Fruit fly (Drosophila melanogaster) whole organism, wandering third instar larva: Measurements from ENCODE around the gene Dys.

ENCODE experiments used
- Abd-B ChIP-seq: fragments of >200 bp; optimal IDR thresholded peaks from 2 replicates; lab custom pipeline; 2017; ENCODE audit warnings: missing biosample characterization, missing genetic modification characterization
- CG32264 ChIP-seq: fragments of 200-800 bp; sonication (Bioruptor generic); optimal IDR thresholded peaks from 2 replicates; lab custom pipeline; 2016; ENCODE audit warnings: missing biosample characterization, missing genetic modification characterization
- CG9705 ChIP-seq: fragments of 200-800 bp; sonication (Bioruptor generic); optimal IDR thresholded peaks from 2 replicates; lab custom pipeline; 2018; ENCODE audit warnings: missing biosample characterization, mild to moderate bottlenecking, missing genetic modification characterization
- CrebA ChIP-seq: fragments of 200-800 bp; sonication (Bioruptor generic); optimal IDR thresholded peaks from 2 replicates; lab custom pipeline; 2016; ENCODE audit warnings: missing biosample characterization, mild to moderate bottlenecking, missing genetic modification characterization, borderline replicate concordance
- Dfd ChIP-seq: fragments of >200 bp; optimal IDR thresholded peaks from 2 replicates; lab custom pipeline; 2017; ENCODE audit warnings: missing biosample characterization, missing genetic modification characterization
- Dif ChIP-seq: fragments of 200-275, 200-300 bp; sonication (Bioruptor generic); optimal IDR thresholded peaks from 2 replicates; lab custom pipeline; 2018; ENCODE audit warnings: missing biosample characterization, missing genetic modification characterization; ENCODE audit not compliant: partially characterized antibody
- GATAd ChIP-seq: sonication (Bioruptor generic); optimal IDR thresholded peaks from 2 replicates; lab custom pipeline; 2016; ENCODE audit warnings: missing biosample characterization, missing genetic modification characterization
- HLH106 ChIP-seq: fragments of 200-800 bp; optimal IDR thresholded peaks from 3 replicates; lab custom pipeline; 2019; ENCODE audit warnings: missing biosample characterization, mild to moderate bottlenecking, missing genetic modification characterization, moderate library complexity
- Hnf4 ChIP-seq: fragments of 200-800 bp; sonication (Bioruptor generic); optimal IDR thresholded peaks from 2 replicates; lab custom pipeline; 2016; ENCODE audit warnings: missing biosample characterization, mild to moderate bottlenecking, missing genetic modification characterization
- Hr78 ChIP-seq: fragments of >200 bp; optimal IDR thresholded peaks from 2 replicates; lab custom pipeline; 2017; ENCODE audit warnings: missing biosample characterization, missing genetic modification characterization
- Hr83 ChIP-seq: fragments of 200-300 bp; sonication (Bioruptor generic); optimal IDR thresholded peaks from 2 replicates; lab custom pipeline; 2016; ENCODE audit warnings: missing biosample characterization, mild to moderate bottlenecking, missing genetic modification characterization, moderate library complexity; ENCODE audit not compliant: poor library complexity, severe bottlenecking
- Jra ChIP-seq: sonication (Bioruptor generic); optimal IDR thresholded peaks from 2 replicates; lab custom pipeline; 2016; ENCODE audit warnings: missing biosample characterization, missing genetic modification characterization
- Mio ChIP-seq: sonication (Bioruptor generic); optimal IDR thresholded peaks from 2 replicates; lab custom pipeline; 2016; ENCODE audit warnings: missing biosample characterization, missing genetic modification characterization
- Myc ChIP-seq: fragments of >200 bp; optimal IDR thresholded peaks from 2 replicates; lab custom pipeline; 2017
- N ChIP-seq: fragments of >200 bp; optimal IDR thresholded peaks from 2 replicates; lab custom pipeline; 2018; ENCODE audit warnings: missing biosample characterization, missing external identifiers, missing genetic modification characterization
- OdsH ChIP-seq: fragments of 200-800 bp; sonication (Bioruptor generic); optimal IDR thresholded peaks from 2 replicates; lab custom pipeline; 2016; ENCODE audit warnings: missing biosample characterization, mild to moderate bottlenecking, missing genetic modification characterization
- Rel ChIP-seq, 2 experiments: fragments of 200-800 bp; sonication (Bioruptor generic) in 1 of 2; optimal IDR thresholded peaks; 2 replicates in 1 of 2; 3 replicates in 1 of 2; lab custom pipeline; 2016 to 2019; ENCODE audit warnings: mild to moderate bottlenecking in 2 of 2, missing biosample characterization in 2 of 2, missing genetic modification characterization in 2 of 2, moderate library complexity in 1 of 2
- Sp1 ChIP-seq: fragments of 200-800 bp; sonication (Bioruptor generic); optimal IDR thresholded peaks from 3 replicates; lab custom pipeline; 2019; ENCODE audit warnings: missing biosample characterization, mild to moderate bottlenecking, missing genetic modification characterization, moderate library complexity
- Vsx2 ChIP-seq: fragments of 200-300, 225-300 bp; sonication (Bioruptor generic); optimal IDR thresholded peaks from 2 replicates; lab custom pipeline; 2018; ENCODE audit warnings: missing biosample characterization, missing genetic modification characterization; ENCODE audit not compliant: partially characterized antibody
- br ChIP-seq: fragments of 200-800 bp; sonication (Bioruptor generic); optimal IDR thresholded peaks from 2 replicates; lab custom pipeline; 2016; ENCODE audit warnings: missing biosample characterization, missing genetic modification characterization
- brk ChIP-seq: fragments of 200-800 bp; sonication (Bioruptor generic); optimal IDR thresholded peaks from 2 replicates; lab custom pipeline; 2016; ENCODE audit warnings: missing biosample characterization, mild to moderate bottlenecking, missing genetic modification characterization
- dl ChIP-seq, 2 experiments: fragments of 175-275, 200-275 bp in 1 of 2; fragments of 200-275 bp in 1 of 2; sonication (Bioruptor generic); optimal IDR thresholded peaks; lab custom pipeline; 2018; ENCODE audit warnings: mild to moderate bottlenecking in 2 of 2, missing biosample characterization in 2 of 2, missing genetic modification characterization in 2 of 2, moderate library complexity in 2 of 2; ENCODE audit not compliant: partially characterized antibody in 2 of 2, insufficient read depth in 1 of 2
- dmrt93B ChIP-seq: fragments of 200-800 bp; sonication (Bioruptor generic); optimal IDR thresholded peaks from 2 replicates; lab custom pipeline; 2018; ENCODE audit warnings: missing biosample characterization, mild to moderate bottlenecking, missing genetic modification characterization
- dsf ChIP-seq: sonication (Bioruptor generic); optimal IDR thresholded peaks from 2 replicates; lab custom pipeline; 2016; ENCODE audit warnings: missing biosample characterization, missing genetic modification characterization, borderline replicate concordance
- ey ChIP-seq: fragments of 200-800 bp; sonication (Bioruptor generic); optimal IDR thresholded peaks from 2 replicates; lab custom pipeline; 2016; ENCODE audit warnings: missing biosample characterization, missing genetic modification characterization
- foxo ChIP-seq, 2 experiments: fragments of 200-800 bp; sonication (Bioruptor generic); optimal IDR thresholded peaks; 2 replicates in 1 of 2; 3 replicates in 1 of 2; lab custom pipeline; 2016 to 2017; ENCODE audit warnings: missing biosample characterization in 2 of 2, missing genetic modification characterization in 2 of 2
- fru ChIP-seq: fragments of 200-800 bp; sonication (Bioruptor generic); optimal IDR thresholded peaks from 3 replicates; lab custom pipeline; 2016; ENCODE audit warnings: missing biosample characterization, mild to moderate bottlenecking, missing genetic modification characterization
- h ChIP-seq: fragments of 200-800 bp; sonication (Bioruptor generic); optimal IDR thresholded peaks from 3 replicates; lab custom pipeline; 2016; ENCODE audit warnings: missing biosample characterization, mild to moderate bottlenecking, missing genetic modification characterization
- jim ChIP-seq: fragments of 175-275, 200-325 bp; sonication (Bioruptor generic); optimal IDR thresholded peaks from 2 replicates; lab custom pipeline; 2016; ENCODE audit warnings: missing biosample characterization, mild to moderate bottlenecking, missing genetic modification characterization
- lola ChIP-seq: fragments of >200 bp; optimal IDR thresholded peaks from 2 replicates; lab custom pipeline; 2017; ENCODE audit warnings: missing biosample characterization, missing genetic modification characterization
- pan ChIP-seq: fragments of >200 bp; optimal IDR thresholded peaks from 2 replicates; lab custom pipeline; 2017
- psq ChIP-seq: fragments of 200-800 bp; sonication (Bioruptor generic); optimal IDR thresholded peaks from 3 replicates; lab custom pipeline; 2017; ENCODE audit warnings: missing biosample characterization, mild to moderate bottlenecking, missing genetic modification characterization, moderate library complexity
- rgr ChIP-seq: fragments of 200-800 bp; sonication (Bioruptor generic); optimal IDR thresholded peaks from 3 replicates; lab custom pipeline; 2016; ENCODE audit warnings: missing biosample characterization, mild to moderate bottlenecking, missing genetic modification characterization
- sage ChIP-seq: fragments of 200-800 bp; sonication (Bioruptor generic); optimal IDR thresholded peaks from 2 replicates; lab custom pipeline; 2016; ENCODE audit warnings: missing biosample characterization, mild to moderate bottlenecking, missing genetic modification characterization
- sv ChIP-seq: fragments of 200-800 bp; sonication (Bioruptor generic); optimal IDR thresholded peaks from 3 replicates; lab custom pipeline; 2016; ENCODE audit warnings: missing biosample characterization, missing genetic modification characterization
- tai ChIP-seq: sonication (Bioruptor generic); optimal IDR thresholded peaks from 2 replicates; lab custom pipeline; 2016; ENCODE audit warnings: missing biosample characterization, missing genetic modification characterization
- usp ChIP-seq: fragments of >200 bp; optimal IDR thresholded peaks from 2 replicates; lab custom pipeline; 2017; ENCODE audit warnings: missing biosample characterization, missing genetic modification characterization
- woc ChIP-seq: sonication (Bioruptor generic); optimal IDR thresholded peaks from 2 replicates; lab custom pipeline; 2016; ENCODE audit warnings: missing biosample characterization, mild to moderate bottlenecking, missing genetic modification characterization

Gene Dys

dm6 chr3R:19460409-19461217 is at the start of gene Dys:
Gene Dys (plus strand): TSS chr3R:19461085.
- no peak for TF ChIP-seq Myc (lab: Kevin White, UChicago)
- peak; percentile 93 for TF ChIP-seq rgr (GFP tag; lab: Kevin White, UChicago)
- TF ChIP-seq dl (GFP tag; optimal IDR thresholded peaks at IDR 0.05; lab: Kevin White, UChicago; ENCODE audit: insufficient read depth in 1 of 2, partially characterized antibody in 2 of 2) = peak in 1 of 2 experiments; percentile 12
- TF ChIP-seq h (GFP tag; lab: Kevin White, UChicago) = peak; percentile 95
- TF ChIP-seq Dfd (GFP tag; lab: Kevin White, UChicago) = peak; percentile 32
- peak; percentile 84 for TF ChIP-seq sv (GFP tag; lab: Kevin White, UChicago)
- peak; percentile 62 for TF ChIP-seq woc (GFP tag; lab: Kevin White, UChicago)
- TF ChIP-seq tai = peak; percentile 63
- TF ChIP-seq Rel (GFP tag; optimal IDR thresholded peaks at IDR 0.05; lab: Kevin White, UChicago) = no peak
- TF ChIP-seq Rel (tag; optimal IDR thresholded peaks at IDR 0.05; lab: Kevin White, UChicago) = peak; percentile 23
- TF ChIP-seq Sp1 (GFP tag; lab: Kevin White, UChicago) = peak; percentile 79
- TF ChIP-seq dmrt93B = peak; percentile 70
- peak; percentile 23 for TF ChIP-seq dsf (GFP tag; lab: Kevin White, UChicago)
- TF ChIP-seq CrebA (GFP tag; lab: Kevin White, UChicago) = peak; percentile 42
- peak; percentile 46 for TF ChIP-seq sage (GFP tag; lab: Kevin White, UChicago)
- TF ChIP-seq CG9705 (GFP tag; lab: Kevin White, UChicago) = no peak
- TF ChIP-seq ey = peak; percentile 92
- no peak for TF ChIP-seq lola (GFP tag; lab: Kevin White, UChicago)
- no peak for TF ChIP-seq N (GFP tag; lab: Kevin White, UChicago)
- peak; percentile 40 for TF ChIP-seq Vsx2 (GFP tag; lab: Kevin White, UChicago)
- peak; percentile 16 for TF ChIP-seq GATAd (GFP tag; lab: Kevin White, UChicago)
- no peak for TF ChIP-seq jim
- TF ChIP-seq Abd-B (GFP tag; lab: Kevin White, UChicago) = no peak
- peak; percentile 86 for TF ChIP-seq br
- TF ChIP-seq brk (GFP tag; lab: Kevin White, UChicago) = peak; percentile 85
- no peak for TF ChIP-seq Hr83 (GFP tag; lab: Kevin White, UChicago)
- TF ChIP-seq psq (GFP tag; lab: Kevin White, UChicago) = peak; percentile 85
- peak; percentile 57 for TF ChIP-seq CG32264 (GFP tag; lab: Kevin White, UChicago)
- TF ChIP-seq pan (lab: Kevin White, UChicago) = peak; percentile 72
- peak in 1 of 2 experiments; percentile 93 for TF ChIP-seq foxo (GFP tag; optimal IDR thresholded peaks at IDR 0.05; lab: Kevin White, UChicago)
- no peak for TF ChIP-seq Dif
- no peak for TF ChIP-seq Hr78
- TF ChIP-seq Mio (GFP tag; lab: Kevin White, UChicago) = peak; percentile 36
- TF ChIP-seq Hnf4 (GFP tag; lab: Kevin White, UChicago) = peak; percentile 86
- no peak for TF ChIP-seq usp (GFP tag; lab: Kevin White, UChicago)
- peak; percentile 94 for TF ChIP-seq fru (GFP tag; lab: Kevin White, UChicago)
- TF ChIP-seq HLH106 (tag; lab: Kevin White, UChicago) = peak; percentile 84
- TF ChIP-seq Jra (GFP tag; lab: Kevin White, UChicago) = peak; percentile 81
- peak; percentile 93 for TF ChIP-seq OdsH (GFP tag; lab: Kevin White, UChicago)

- no peak for TF ChIP-seq woc (GFP tag; lab: Kevin White, UChicago)
- TF ChIP-seq brk (GFP tag; lab: Kevin White, UChicago) = no peak
- no peak for TF ChIP-seq foxo (GFP tag; optimal IDR thresholded peaks at IDR 0.05; lab: Kevin White, UChicago)
- TF ChIP-seq dl (GFP tag; optimal IDR thresholded peaks at IDR 0.05; lab: Kevin White, UChicago; ENCODE audit: insufficient read depth in 1 of 2, partially characterized antibody in 2 of 2) = no peak
- TF ChIP-seq ey = no peak
- TF ChIP-seq Myc (lab: Kevin White, UChicago) = no peak
- no peak for TF ChIP-seq Vsx2 (GFP tag; lab: Kevin White, UChicago)
- no peak for TF ChIP-seq lola (GFP tag; lab: Kevin White, UChicago)
These were observed 49.5 kb upstream of the Dys start for dm6 chr3R:19411371-19411770.
